Worm (Caenorhabditis elegans) whole organism, L4/young adult: ENCODE measurements around the gene fbxa-167.

Experiments
- W03F9.2 ChIP-seq: fragments of 150-350 bp; optimal IDR thresholded peaks from 2 replicates; lab custom pipeline; 2014; ENCODE audit warnings: missing biosample characterization, missing genetic modification characterization
- dao-5 ChIP-seq: sonication (generic microtip); optimal IDR thresholded peaks from 2 replicates; lab custom pipeline; 2016; ENCODE audit warnings: missing genotype, missing genetic modification characterization, moderate library complexity, missing compliant biosample characterization
- him-1 ChIP-seq: sonication (generic microtip); optimal IDR thresholded peaks from 2 replicates; lab custom pipeline; 2016; ENCODE audit warnings: missing genotype, missing genetic modification reagents, missing genetic modification characterization, missing compliant biosample characterization

DNA sequence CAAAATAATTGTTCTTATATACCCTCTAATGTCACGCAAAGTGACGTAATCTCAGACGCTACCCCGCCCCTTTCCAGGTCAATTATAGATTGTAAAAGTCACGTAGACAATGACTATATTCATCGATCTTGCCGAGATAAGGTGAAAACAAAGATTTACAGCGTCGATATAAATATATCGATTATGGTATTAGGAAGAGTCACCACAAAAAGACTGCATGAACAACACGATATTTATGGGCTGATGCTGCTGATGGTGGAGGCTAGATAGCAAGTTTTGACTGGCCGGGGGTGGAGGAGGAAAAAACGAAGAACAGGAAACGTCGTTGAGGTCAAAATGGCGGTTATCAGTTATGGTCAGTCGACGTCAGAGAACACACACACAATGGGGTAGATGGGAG lies 2.7 kb upstream of the fbxa-167 start:
- TF ChIP-seq him-1, result no peak
- TF ChIP-seq W03F9.2 (tag; lab: Kevin White, UChicago), result no peak
- TF ChIP-seq dao-5 (tag; lab: Kevin White, UChicago), result no peak
